Fruit fly (Drosophila melanogaster) whole organism, embryonic: ENCODE data around the gene Pep.
A peak's percentile ranks its signal among the peaks of the same experiment; 100 is the strongest.

ENCODE experiments used
- Atf6 ChIP-seq: fragments of 200-800 bp; sonication (Bioruptor generic); IDR thresholded peaks from 2 replicates; pipeline ENCODE4 v1.3.6; 2022; ENCODE audit warnings: missing biosample characterization, missing genetic modification characterization
- Bgb ChIP-seq: fragments of 200-800 bp; sonication (Bioruptor generic); IDR thresholded peaks from 2 replicates; pipeline ENCODE4 v1.3.6; 2022; ENCODE audit warnings: missing biosample characterization, missing genetic modification characterization; ENCODE audit not compliant: partially characterized antibody
- CG11723 ChIP-seq: fragments of 200-800 bp; sonication (Bioruptor generic); optimal IDR thresholded peaks from 2 replicates; lab custom pipeline; 2017; ENCODE audit warnings: missing biosample characterization, mild to moderate bottlenecking, missing genetic modification characterization
- CG12236 ChIP-seq: fragments of 200-800 bp; sonication (Bioruptor generic); optimal IDR thresholded peaks from 2 replicates; lab custom pipeline; 2016; ENCODE audit warnings: missing biosample characterization, missing genetic modification characterization
- CG13123 ChIP-seq: fragments of 200-800 bp; sonication (Bioruptor generic); optimal IDR thresholded peaks from 2 replicates; lab custom pipeline; 2016; ENCODE audit warnings: missing biosample characterization, missing genetic modification characterization
- CG13296 ChIP-seq: fragments of 200-800 bp; sonication (Bioruptor generic); optimal IDR thresholded peaks from 3 replicates; lab custom pipeline; 2018; ENCODE audit warnings: missing biosample characterization, mild to moderate bottlenecking, missing genetic modification characterization
- CG15479 ChIP-seq: fragments of 200-800 bp; sonication (Bioruptor generic); optimal IDR thresholded peaks from 3 replicates; lab custom pipeline; 2019; ENCODE audit warnings: missing biosample characterization, mild to moderate bottlenecking, missing genetic modification characterization, moderate library complexity
- CG15601 ChIP-seq: fragments of 200-800 bp; sonication (Bioruptor generic); optimal IDR thresholded peaks from 3 replicates; lab custom pipeline; 2019; ENCODE audit warnings: missing biosample characterization, mild to moderate bottlenecking, missing genetic modification characterization, moderate library complexity
- CG17385 ChIP-seq: fragments of 200-800 bp; sonication (Bioruptor generic); optimal IDR thresholded peaks from 3 replicates; lab custom pipeline; 2018; ENCODE audit warnings: missing biosample characterization, mild to moderate bottlenecking, missing genetic modification characterization
- CG2120 ChIP-seq: fragments of 200-800 bp; sonication (Bioruptor generic); optimal IDR thresholded peaks from 3 replicates; lab custom pipeline; 2016; ENCODE audit warnings: missing biosample characterization, missing genetic modification characterization
- CG31441 ChIP-seq: fragments of 200-800 bp; sonication (Bioruptor generic); IDR thresholded peaks from 2 replicates; pipeline ENCODE4 v1.3.6; 2022; ENCODE audit warnings: missing biosample characterization, missing genetic modification characterization
- CG3281 ChIP-seq: fragments of 200-800 bp; sonication (Bioruptor generic); optimal IDR thresholded peaks from 3 replicates; lab custom pipeline; 2017; ENCODE audit warnings: missing biosample characterization, mild to moderate bottlenecking, missing genetic modification characterization
- CG3407 ChIP-seq: fragments of 200-800 bp; sonication (Bioruptor generic); optimal IDR thresholded peaks from 2 replicates; lab custom pipeline; 2018; ENCODE audit warnings: missing biosample characterization, mild to moderate bottlenecking, missing genetic modification characterization
- CG5245 ChIP-seq: fragments of 200-800 bp; sonication (Bioruptor generic); optimal IDR thresholded peaks from 3 replicates; lab custom pipeline; 2016; ENCODE audit warnings: missing biosample characterization, missing genetic modification characterization
- CG7556 ChIP-seq: fragments of 200-800 bp; sonication (Bioruptor generic); optimal IDR thresholded peaks from 2 replicates; lab custom pipeline; 2017; ENCODE audit warnings: missing biosample characterization, mild to moderate bottlenecking, missing genetic modification characterization
- CG8944 ChIP-seq: fragments of 200-800 bp; sonication (Bioruptor generic); optimal IDR thresholded peaks from 3 replicates; lab custom pipeline; 2016; ENCODE audit warnings: missing biosample characterization, missing genetic modification characterization
- CG9609 ChIP-seq: fragments of 200-800 bp; sonication (Bioruptor generic); optimal IDR thresholded peaks from 3 replicates; lab custom pipeline; 2016; ENCODE audit warnings: missing biosample characterization, missing genetic modification characterization
- CG9727 ChIP-seq: fragments of 200-800 bp; sonication (Bioruptor generic); optimal IDR thresholded peaks from 3 replicates; lab custom pipeline; 2017; ENCODE audit warnings: missing biosample characterization, mild to moderate bottlenecking, missing genetic modification characterization
- Dll ChIP-seq: fragments of 200-800 bp; sonication (Bioruptor generic); IDR thresholded peaks from 4 replicates; pipeline ENCODE4 v1.3.6; 2022; ENCODE audit warnings: missing biosample characterization, missing genetic modification characterization; ENCODE audit not compliant: partially characterized antibody
- Drgx ChIP-seq: fragments of 200-800 bp; sonication (Bioruptor generic); IDR thresholded peaks from 2 replicates; pipeline ENCODE4 v1.3.6; 2022; ENCODE audit warnings: missing biosample characterization, missing genetic modification characterization
- Eip74EF ChIP-seq, 2 experiments: fragments of 200-800 bp in 1 of 2; fragments of >200 bp in 1 of 2; sonication (Bioruptor generic) in 1 of 2; optimal IDR thresholded peaks; 2 replicates each; lab custom pipeline; 2017 to 2019; ENCODE audit warnings: missing biosample characterization in 2 of 2, missing genetic modification characterization in 2 of 2, mild to moderate bottlenecking in 1 of 2, moderate library complexity in 1 of 2
- Ets65A ChIP-seq: fragments of 200-800 bp; sonication (Bioruptor generic); peaks from one replicate; lab custom pipeline; 2016; ENCODE audit warnings: missing biosample characterization, missing genetic modification characterization
- Ets97D ChIP-seq: fragments of 200-800 bp; sonication (Bioruptor generic); optimal IDR thresholded peaks from 3 replicates; lab custom pipeline; 2016; ENCODE audit warnings: missing biosample characterization, missing genetic modification characterization
- Fer2 ChIP-seq: fragments of 200-800 bp; sonication (Bioruptor generic); optimal IDR thresholded peaks from 2 replicates; lab custom pipeline; 2018; ENCODE audit warnings: missing biosample characterization, mild to moderate bottlenecking, missing genetic modification characterization, moderate library complexity
- HLH3B ChIP-seq: fragments of 200-800 bp; sonication (Bioruptor generic); IDR thresholded peaks from 2 replicates; pipeline ENCODE4 v1.3.6; 2022; ENCODE audit warnings: missing biosample characterization, missing genetic modification characterization
- HLHmδ ChIP-seq: fragments of 200-800 bp; sonication (Bioruptor generic); optimal IDR thresholded peaks from 2 replicates; lab custom pipeline; 2018; ENCODE audit warnings: missing biosample characterization, mild to moderate bottlenecking, missing genetic modification characterization, moderate library complexity
- HmgZ ChIP-seq: fragments of 200-800 bp; sonication (Bioruptor generic); optimal IDR thresholded peaks from 2 replicates; lab custom pipeline; 2018; ENCODE audit warnings: missing biosample characterization, mild to moderate bottlenecking, missing genetic modification characterization
- Mad ChIP-seq: fragments of 200-800 bp; sonication (Bioruptor generic); optimal IDR thresholded peaks from 2 replicates; lab custom pipeline; 2016; ENCODE audit warnings: missing biosample characterization, missing genetic modification characterization
- chinmo ChIP-seq: fragments of 200-800 bp; sonication (Bioruptor generic); IDR thresholded peaks from 4 replicates; pipeline ENCODE4 v1.3.6; 2022; ENCODE audit warnings: missing biosample characterization, missing genetic modification characterization; ENCODE audit not compliant: partially characterized antibody
- crol ChIP-seq: fragments of 200-800 bp; sonication (Bioruptor generic); IDR thresholded peaks from 2 replicates; pipeline ENCODE4 v1.3.6; 2022; ENCODE audit warnings: missing biosample characterization, missing genetic modification characterization
- eve ChIP-seq, 2 experiments: fragments of >200 bp; optimal IDR thresholded peaks; 2 replicates each; lab custom pipeline; 2017; ENCODE audit warnings: missing biosample characterization in 2 of 2, missing genetic modification characterization in 2 of 2
- exex ChIP-seq: fragments of 200-800 bp; sonication (Bioruptor generic); optimal IDR thresholded peaks from 4 replicates; lab custom pipeline; 2018; ENCODE audit warnings: missing biosample characterization, mild to moderate bottlenecking, missing genetic modification characterization, moderate library complexity
- fu2 ChIP-seq: fragments of 200-800 bp; sonication (Bioruptor generic); optimal IDR thresholded peaks from 2 replicates; lab custom pipeline; 2016; ENCODE audit warnings: missing biosample characterization, missing genetic modification characterization
- gfzf ChIP-seq: fragments of 200-800 bp; sonication (Bioruptor generic); optimal IDR thresholded peaks from 2 replicates; lab custom pipeline; 2016; ENCODE audit warnings: missing biosample characterization, mild to moderate bottlenecking, missing genetic modification characterization, moderate library complexity
- grn ChIP-seq: fragments of 200-800 bp; sonication (Bioruptor generic); optimal IDR thresholded peaks from 3 replicates; lab custom pipeline; 2017; ENCODE audit warnings: missing biosample characterization, missing genetic modification characterization
- lab ChIP-seq: fragments of 200-800 bp; sonication (Bioruptor generic); optimal IDR thresholded peaks from 3 replicates; lab custom pipeline; 2017; ENCODE audit warnings: missing biosample characterization, missing genetic modification characterization, mild to moderate bottlenecking, moderate library complexity, missing genetic modification reagents
- luna ChIP-seq: fragments of 200-800 bp; sonication (Bioruptor generic); optimal IDR thresholded peaks from 2 replicates; lab custom pipeline; 2016; ENCODE audit warnings: missing biosample characterization, missing genetic modification characterization
- mirr ChIP-seq: fragments of 200-800 bp; sonication (Bioruptor generic); optimal IDR thresholded peaks from 3 replicates; lab custom pipeline; 2018; ENCODE audit warnings: missing biosample characterization, mild to moderate bottlenecking, missing genetic modification characterization
- nom ChIP-seq: fragments of 200-800 bp; sonication (Bioruptor generic); optimal IDR thresholded peaks from 2 replicates; lab custom pipeline; 2017; ENCODE audit warnings: missing biosample characterization, missing genetic modification characterization, mild to moderate bottlenecking, moderate library complexity, missing genetic modification reagents
- pho ChIP-seq: fragments of 200-800 bp; sonication (Bioruptor generic); optimal IDR thresholded peaks from 2 replicates; lab custom pipeline; 2016; ENCODE audit warnings: missing biosample characterization, missing genetic modification characterization
- pros ChIP-seq: fragments of 200-800 bp; sonication (Bioruptor generic); optimal IDR thresholded peaks from 3 replicates; lab custom pipeline; 2019; ENCODE audit warnings: missing biosample characterization, mild to moderate bottlenecking, missing genetic modification characterization, moderate library complexity
- rib ChIP-seq: fragments of 200-800 bp; sonication (Bioruptor generic); IDR thresholded peaks from 2 replicates; pipeline ENCODE4 v1.3.6; 2022; ENCODE audit warnings: missing biosample characterization, missing genetic modification characterization

The Pep gene

dm6 chr3L:17651717-17652651 lies 7.1 kb upstream of the Pep start (continued):
- TF ChIP-seq lab (GFP tag; lab: Kevin White, UChicago) (peak; percentile 78), CG31441 (GFP tag; lab: Robert Waterston, UW) (peak; percentile 42; the same call in 1 of the 2 replicates), CG15479 (GFP tag; lab: Kevin White, UChicago) (peak; percentile 31), CG8944 (GFP tag; lab: Kevin White, UChicago) (peak; percentile 3)

DNA sequence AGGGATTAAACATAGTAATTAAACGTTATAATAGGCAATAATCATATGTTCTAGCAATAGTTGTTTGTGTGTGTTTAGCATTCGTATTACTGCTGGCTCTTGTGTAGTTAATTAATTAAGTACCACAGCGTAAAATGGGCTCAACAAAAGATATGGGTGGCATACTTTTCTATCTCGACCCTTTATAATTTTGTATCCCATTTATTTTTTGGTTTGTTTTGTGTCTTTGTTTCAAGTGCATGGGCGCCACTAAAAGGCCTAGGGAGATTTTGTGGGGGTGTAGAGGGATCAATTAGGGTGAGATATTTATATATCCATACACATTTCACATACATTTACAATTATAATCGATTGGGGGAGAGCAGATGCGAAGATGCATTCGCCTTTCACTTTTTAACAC lies 2.7 kb upstream of the Pep start:
- TF ChIP-seq Ets65A (GFP tag; lab: Kevin White, UChicago): peak; percentile 80
- TF ChIP-seq pho (GFP tag; lab: Kevin White, UChicago): no peak

dm6 chr3L:17646637-17647036 lies 1.8 kb upstream of the Pep start, which contains the start of gene CG43085:
CG43085 (minus strand) TSS chr3L:17646737.
- TF ChIP-seq CG12236 (GFP tag; lab: Kevin White, UChicago) (no peak), HLH3B (no peak), CG15601 (tag; lab: Kevin White, UChicago) (no peak), CG9609 (no peak), fu2 (no peak), Mad (GFP tag; lab: Kevin White, UChicago) (no peak), Dll (GFP tag; lab: Robert Waterston, UW) (no peak), Fer2 (tag; lab: Kevin White, UChicago) (no peak), CG11723 (no peak), CG7556 (no peak), CG9727 (GFP tag; lab: Kevin White, UChicago) (no peak), HLHmδ (GFP tag; lab: Kevin White, UChicago) (no peak), CG3407 (GFP tag; lab: Kevin White, UChicago) (no peak), Drgx (no peak), Bgb (GFP tag; lab: Robert Waterston, UW) (no peak), HmgZ (no peak), gfzf (GFP tag; lab: Kevin White, UChicago) (no peak)

DNA sequence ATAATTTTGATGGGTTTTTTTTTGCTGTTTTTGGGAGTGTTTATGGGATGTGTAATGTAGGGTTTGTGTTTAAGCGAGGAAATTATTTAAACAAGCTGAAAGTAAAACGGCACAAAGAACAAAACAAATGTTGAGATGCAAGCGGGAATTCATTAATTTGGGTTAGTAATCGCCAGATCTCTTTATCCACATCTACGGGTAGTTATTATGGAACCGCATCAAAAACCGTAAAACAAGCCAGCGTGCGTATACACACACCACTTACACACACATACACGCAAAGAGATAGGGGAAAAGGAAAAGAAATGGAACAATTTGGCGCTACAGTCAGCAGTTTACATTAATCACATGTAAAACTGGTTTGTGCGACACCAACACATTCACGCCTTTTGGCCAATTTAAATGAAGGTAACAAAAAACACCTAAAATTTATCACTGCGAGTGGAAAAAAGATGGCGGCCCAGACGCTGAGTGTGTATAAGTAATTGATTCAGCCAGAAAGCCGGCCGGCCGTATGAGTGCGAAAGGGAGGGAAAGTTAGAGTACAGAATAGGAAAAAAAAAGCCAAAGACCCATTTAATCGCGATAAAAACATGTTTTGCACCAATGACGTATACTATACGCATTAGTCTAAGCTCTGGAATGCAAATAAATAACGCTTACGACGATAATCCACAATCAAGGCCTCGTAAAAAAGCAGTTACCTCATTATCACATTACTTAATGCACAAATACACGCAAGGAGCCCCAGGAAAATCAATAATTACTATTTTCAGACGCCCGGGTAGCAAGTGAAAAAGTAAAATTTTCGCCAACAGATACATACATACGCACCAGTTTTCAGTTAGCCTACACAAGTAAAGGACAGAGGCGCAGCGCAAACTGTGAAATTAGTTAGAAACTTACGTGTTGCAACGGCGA lies 591 bp downstream of the Pep start:
- TF ChIP-seq exex (tag; lab: Kevin White, UChicago) (peak; percentile 62), CG13296 (peak; percentile 52), nom (GFP tag; lab: Kevin White, UChicago) (no peak), grn (peak; percentile 65), eve (GFP tag; optimal IDR thresholded peaks at IDR 0.05; lab: Kevin White, UChicago) (peak in 1 of 2 experiments; percentile 34), mirr (GFP tag; lab: Kevin White, UChicago) (peak; percentile 79), CG15479 (GFP tag; lab: Kevin White, UChicago) (peak; percentile 76), Ets97D (GFP tag; lab: Kevin White, UChicago) (peak; percentile 1), CG2120 (no peak), CG3281 (GFP tag; lab: Kevin White, UChicago) (no peak), pros (GFP tag; lab: Kevin White, UChicago) (peak; percentile 17), luna (GFP tag; lab: Kevin White, UChicago) (no peak), Eip74EF (GFP tag; optimal IDR thresholded peaks at IDR 0.05; lab: Kevin White, UChicago) (peak in 1 of 2 experiments; percentile 57), CG5245 (GFP tag; lab: Kevin White, UChicago) (no peak), Atf6 (0 out of 2 replicates have a peak, but pooled peaks have one; percentile 22), CG17385 (GFP tag; lab: Kevin White, UChicago) (peak; percentile 17), rib (GFP tag; lab: Robert Waterston, UW) (peak; percentile 55; the same call in 1 of the 2 replicates), chinmo (GFP tag; lab: Robert Waterston, UW) (peak; percentile 78), crol (GFP tag; lab: Robert Waterston, UW) (0 out of 2 replicates have a peak, but pooled peaks have one; percentile 8), CG13123 (GFP tag; lab: Kevin White, UChicago) (no peak)
